Worm (Caenorhabditis elegans): ENCODE measurements around the gene T02G5.3.

DNA sequence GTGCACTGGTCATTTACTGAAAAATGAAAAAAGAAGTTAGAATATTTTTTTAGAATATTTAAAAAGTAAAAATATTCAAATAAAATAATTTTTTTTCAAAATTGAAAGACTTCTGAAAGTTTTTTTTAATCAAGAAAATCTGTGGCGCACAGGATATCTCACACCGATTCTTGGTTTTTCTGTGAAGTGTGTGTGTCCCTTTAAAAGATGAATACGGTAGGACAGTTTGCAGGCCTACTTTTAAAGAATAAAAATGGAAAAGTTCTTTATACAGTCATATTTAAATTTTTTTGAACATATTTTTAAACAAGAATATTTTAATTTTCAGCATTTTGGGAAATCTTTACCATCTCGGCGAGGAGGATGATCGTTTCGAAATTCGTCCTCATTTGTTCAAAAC, 5.4 kb downstream of the T02G5.3 start, which contains the start of gene mct-5:
- no peak for TF ChIP-seq unc-39 (tag; optimal IDR thresholded peaks at IDR 0.05)
- TF ChIP-seq blmp-1 (tag; optimal IDR thresholded peaks at IDR 0.05): no peak
- no peak for TF ChIP-seq unc-62 (GFP tag; optimal IDR thresholded peaks at IDR 0.05)
- no peak for TF ChIP-seq ham-2 (GFP tag; optimal IDR thresholded peaks at IDR 0.05)
- TF ChIP-seq mep-1 (tag; optimal IDR thresholded peaks at IDR 0.05): no peak
- TF ChIP-seq pha-4 (tag; optimal IDR thresholded peaks at IDR 0.05): no peak
- TF ChIP-seq bed-3 (GFP tag; optimal IDR thresholded peaks at IDR 0.05): no peak

All from whole organism, mixed stage, embryonic.